Worm (Caenorhabditis elegans) whole organism, late embryonic: ENCODE results near the gene fbxc-27.

Experiments used
- F13H6.1 ChIP-seq: sonication (generic microtip); optimal IDR thresholded peaks from 2 replicates; lab custom pipeline; 2016; ENCODE audit warnings: missing genetic modification characterization, missing compliant biosample characterization
- ama-1 ChIP-seq: fragments of 150-350 bp; optimal IDR thresholded peaks from 2 replicates; lab custom pipeline; 2014
- ceh-2 ChIP-seq: sonication (generic microtip); optimal IDR thresholded peaks from 2 replicates; lab custom pipeline; 2016; ENCODE audit warnings: missing genotype, missing genetic modification characterization, missing compliant biosample characterization
- elt-4 ChIP-seq: sonication (generic microtip); optimal IDR thresholded peaks from 2 replicates; lab custom pipeline; 2016; ENCODE audit warnings: missing genetic modification characterization, missing compliant biosample characterization
- fax-1 ChIP-seq: sonication (generic microtip); optimal IDR thresholded peaks from 2 replicates; lab custom pipeline; 2016; ENCODE audit warnings: missing genotype, missing genetic modification characterization, missing compliant biosample characterization
- fkh-10 ChIP-seq: fragments of 150-350 bp; optimal IDR thresholded peaks from 2 replicates; lab custom pipeline; 2014; ENCODE audit warnings: missing biosample characterization, missing genetic modification reagents, missing genetic modification characterization
- nhr-11 ChIP-seq: fragments of 150-350 bp; optimal IDR thresholded peaks from 2 replicates; lab custom pipeline; 2014; ENCODE audit warnings: missing biosample characterization, missing genetic modification characterization
- pag-3 ChIP-seq: sonication (generic microtip); optimal IDR thresholded peaks from 2 replicates; lab custom pipeline; 2016; ENCODE audit warnings: missing compliant biosample characterization, missing genetic modification characterization, borderline replicate concordance
- pha-4 ChIP-seq: fragments of 150-350 bp; optimal IDR thresholded peaks from 2 replicates; lab custom pipeline; 2018; ENCODE audit warnings: missing biosample characterization, missing genetic modification reagents, missing genetic modification characterization
- syd-9 ChIP-seq: sonication (generic microtip); optimal IDR thresholded peaks from 2 replicates; lab custom pipeline; 2016; ENCODE audit warnings: mild to moderate bottlenecking, missing genetic modification characterization, moderate library complexity, missing compliant biosample characterization
- unc-86 ChIP-seq: sonication (generic microtip); optimal IDR thresholded peaks from 2 replicates; lab custom pipeline; 2016; ENCODE audit warnings: missing genetic modification characterization, missing compliant biosample characterization

- no peak for TF ChIP-seq elt-4 (tag; lab: Kevin White, UChicago)
- no peak for TF ChIP-seq fax-1
- no peak for TF ChIP-seq fkh-10 (GFP tag; lab: Kevin White, UChicago)
- no peak for TF ChIP-seq ama-1 (lab: Kevin White, UChicago)
- TF ChIP-seq ceh-2, result no peak
- no peak for TF ChIP-seq nhr-11 (tag; lab: Kevin White, UChicago)
- no peak for TF ChIP-seq pag-3 (tag; lab: Kevin White, UChicago)
- TF ChIP-seq F13H6.1 (tag; lab: Kevin White, UChicago), result no peak
- TF ChIP-seq syd-9 (tag; lab: Kevin White, UChicago), result no peak
- TF ChIP-seq unc-86 (tag; lab: Kevin White, UChicago), result no peak
- TF ChIP-seq pha-4 (tag; lab: Kevin White, UChicago), result no peak
These were observed 42.8 kb upstream of the fbxc-27 start, which contains the start of gene Y46B2A.3 for ce11 chrII:866801-867200.
